Fruit fly (Drosophila melanogaster): ENCODE data around the gene form3.

dm6 chr3L:7131447-7131983, 36.9 kb downstream of the form3 start, which contains the start of gene Acbp2:
- no peak for TF ChIP-seq EcR (GFP tag; optimal IDR thresholded peaks at IDR 0.05)
- TF ChIP-seq psq (optimal IDR thresholded peaks at IDR 0.05) = no peak
- TF ChIP-seq usp (GFP tag; optimal IDR thresholded peaks at IDR 0.05) = no peak
- no peak for TF ChIP-seq pan (optimal IDR thresholded peaks at IDR 0.05)
- TF ChIP-seq Dll (optimal IDR thresholded peaks at IDR 0.05) = no peak
- no peak for TF ChIP-seq CG8478 (optimal IDR thresholded peaks at IDR 0.05)

Measured in whole organism.